Fruit fly (Drosophila melanogaster): ENCODE data around the gene eIF1A.

eIF1A gene

DNA sequence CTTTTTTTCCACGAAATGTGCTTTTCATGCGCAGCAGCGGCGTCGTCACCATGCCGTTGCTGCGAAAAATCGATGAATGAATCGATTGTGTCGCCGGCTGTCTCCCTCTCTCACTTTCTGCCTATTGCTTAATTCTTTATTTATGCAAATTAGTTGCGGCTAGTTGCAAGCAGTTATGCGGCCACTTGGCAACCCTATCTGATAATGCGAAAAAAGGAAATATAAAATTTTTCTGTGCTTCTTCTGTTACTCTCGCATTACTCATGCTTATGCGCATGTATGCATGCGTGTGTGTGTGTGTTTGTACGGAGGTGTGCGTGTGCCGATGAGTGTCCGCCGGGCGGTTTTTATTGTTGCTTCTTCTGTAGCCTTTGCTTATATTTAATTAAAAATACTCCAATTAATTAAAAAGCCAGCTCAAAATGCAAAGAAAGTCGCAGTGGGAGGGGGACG is 30.7 kb upstream of the eIF1A start (continued):
- TF ChIP-seq ssp (GFP tag; IDR thresholded peaks at IDR 0.05): no peak
- no peak for TF ChIP-seq E2f2 (GFP tag; IDR thresholded peaks at IDR 0.05)
- TF ChIP-seq Sin3A (optimal IDR thresholded peaks at IDR 0.05): no peak
- TF ChIP-seq tgo (GFP tag; IDR thresholded peaks at IDR 0.05): no peak
- TF ChIP-seq gsb (GFP tag; IDR thresholded peaks at IDR 0.05): no peak
- TF ChIP-seq CG17802 (tag; optimal IDR thresholded peaks at IDR 0.05): no peak
- TF ChIP-seq fru (optimal IDR thresholded peaks at IDR 0.05): no peak
- TF ChIP-seq repo (GFP tag; optimal IDR thresholded peaks at IDR 0.05): no peak
- TF ChIP-seq bbx (GFP tag; IDR thresholded peaks at IDR 0.05; ENCODE audit: partially characterized antibody): no peak
- no peak for TF ChIP-seq run (tag; optimal IDR thresholded peaks at IDR 0.05)
- peak; percentile 100 for TF ChIP-seq onecut (GFP tag; IDR thresholded peaks at IDR 0.05)
- no peak for TF ChIP-seq gt (GFP tag; IDR thresholded peaks at IDR 0.05)
- no peak for TF ChIP-seq CG13624 (GFP tag; optimal IDR thresholded peaks at IDR 0.05)
- TF ChIP-seq CG8924 (tag; optimal IDR thresholded peaks at IDR 0.05): no peak
- no peak for TF ChIP-seq Doc2 (GFP tag; IDR thresholded peaks at IDR 0.05)
- no peak for TF ChIP-seq fu2 (GFP tag; optimal IDR thresholded peaks at IDR 0.05)
- no peak for TF ChIP-seq grn (GFP tag; optimal IDR thresholded peaks at IDR 0.05)
- TF ChIP-seq eve (GFP tag; optimal IDR thresholded peaks at IDR 0.05): no peak
- no peak for TF ChIP-seq chn (GFP tag; optimal IDR thresholded peaks at IDR 0.05)
- peak; percentile 2 for TF ChIP-seq CG2120 (GFP tag; optimal IDR thresholded peaks at IDR 0.05)
- TF ChIP-seq CG6854 (GFP tag; optimal IDR thresholded peaks at IDR 0.05): peak; percentile 27
- TF ChIP-seq dysf (GFP tag; IDR thresholded peaks at IDR 0.05): no peak
- no peak for TF ChIP-seq Ssrp (tag; optimal IDR thresholded peaks at IDR 0.05)
- 0 out of 3 replicates have a peak, but pooled peaks have one; percentile 25 for TF ChIP-seq CG6175 (GFP tag; IDR thresholded peaks at IDR 0.05)
- no peak for TF ChIP-seq CG8388 (GFP tag; optimal IDR thresholded peaks at IDR 0.05)
- TF ChIP-seq CG42726 (GFP tag; IDR thresholded peaks at IDR 0.05; ENCODE audit: partially characterized antibody): no peak
- no peak for TF ChIP-seq CG30403 (GFP tag; optimal IDR thresholded peaks at IDR 0.05)
- TF ChIP-seq B-H2 (GFP tag; optimal IDR thresholded peaks at IDR 0.05): peak; percentile 51
- no peak for TF ChIP-seq CG4820 (GFP tag; optimal IDR thresholded peaks at IDR 0.05)
- TF ChIP-seq Dip2 (GFP tag; IDR thresholded peaks at IDR 0.05): no peak
- TF ChIP-seq CG33213 (GFP tag; optimal IDR thresholded peaks at IDR 0.05): peak; percentile 10
- TF ChIP-seq CG6683 (GFP tag; optimal IDR thresholded peaks at IDR 0.05): no peak
- no peak for TF ChIP-seq CG12942 (GFP tag; optimal IDR thresholded peaks at IDR 0.05)
- TF ChIP-seq mam (GFP tag; optimal IDR thresholded peaks at IDR 0.05): no peak
- no peak for TF ChIP-seq CG6272 (GFP tag; IDR thresholded peaks at IDR 0.05)
- TF ChIP-seq CG5180 (GFP tag; optimal IDR thresholded peaks at IDR 0.05): no peak
- no peak for TF ChIP-seq CG18619 (GFP tag; optimal IDR thresholded peaks at IDR 0.05)
- TF ChIP-seq Myb (GFP tag; optimal IDR thresholded peaks at IDR 0.05): no peak
- no peak for TF ChIP-seq CG13894 (tag; optimal IDR thresholded peaks at IDR 0.05)
- peak; percentile 0 for TF ChIP-seq MTF-1 (GFP tag; optimal IDR thresholded peaks at IDR 0.05; ENCODE audit: borderline replicate concordance)
- TF ChIP-seq Scr (GFP tag; IDR thresholded peaks at IDR 0.05; ENCODE audit: partially characterized antibody): no peak
- TF ChIP-seq Dip3 (GFP tag; optimal IDR thresholded peaks at IDR 0.05): no peak
- TF ChIP-seq CG9727 (GFP tag; optimal IDR thresholded peaks at IDR 0.05): no peak
- no peak for TF ChIP-seq CG12236 (GFP tag; optimal IDR thresholded peaks at IDR 0.05)
- TF ChIP-seq CG18764 (GFP tag; optimal IDR thresholded peaks at IDR 0.05): no peak
- TF ChIP-seq Hsf (GFP tag; optimal IDR thresholded peaks at IDR 0.05): no peak
- TF ChIP-seq luna (GFP tag; optimal IDR thresholded peaks at IDR 0.05): no peak
- no peak for TF ChIP-seq CG9797 (GFP tag; optimal IDR thresholded peaks at IDR 0.05)
- TF ChIP-seq crc (GFP tag; optimal IDR thresholded peaks at IDR 0.05): no peak
- TF ChIP-seq cas (GFP tag; IDR thresholded peaks at IDR 0.05): no peak
- no peak for TF ChIP-seq CG1024 (GFP tag; IDR thresholded peaks at IDR 0.05)
- peak; percentile 60 for TF ChIP-seq sens (GFP tag)
- no peak for TF ChIP-seq ATbp (GFP tag; optimal IDR thresholded peaks at IDR 0.05)
- TF ChIP-seq HLH54F (GFP tag; optimal IDR thresholded peaks at IDR 0.05): no peak
